Fruit fly (Drosophila melanogaster): ENCODE measurements around the gene CG8086.

The CG8086 gene

dm6 chr2L:8204996-8205567, 52.2 kb downstream of the CG8086 start, which contains the start of gene SLC5A11 (continued):
- TF ChIP-seq crp (GFP tag; optimal IDR thresholded peaks at IDR 0.05) (peak in 1 of 2 experiments; percentile 71), CG13296 (GFP tag; optimal IDR thresholded peaks at IDR 0.05) (peak; percentile 98), CG7372 (GFP tag; IDR thresholded peaks at IDR 0.05) (peak; percentile 99), D (optimal IDR thresholded peaks at IDR 0.05) (no peak), D (GFP tag; optimal IDR thresholded peaks at IDR 0.05) (peak; percentile 98), wor (GFP tag; IDR thresholded peaks at IDR 0.05) (peak; percentile 82), cwo (GFP tag; optimal IDR thresholded peaks at IDR 0.05) (peak; percentile 97), CG8359 (GFP tag; optimal IDR thresholded peaks at IDR 0.05; ENCODE audit: borderline replicate concordance) (peak; percentile 82), Lhr (GFP tag; optimal IDR thresholded peaks at IDR 0.05) (peak; percentile 67), CG13624 (GFP tag; optimal IDR thresholded peaks at IDR 0.05) (peak; percentile 99), CG10267 (tag; optimal IDR thresholded peaks at IDR 0.05) (peak; percentile 97), CG12659 (GFP tag; optimal IDR thresholded peaks at IDR 0.05) (peak; percentile 96), CG9932 (GFP tag; IDR thresholded peaks at IDR 0.05) (peak; percentile 96), dmrt99B (tag; optimal IDR thresholded peaks at IDR 0.05) (peak; percentile 100), Kr (GFP tag; optimal IDR thresholded peaks at IDR 0.05) (no peak), CG2712 (tag; optimal IDR thresholded peaks at IDR 0.05) (peak; percentile 98), CG1233 (GFP tag; optimal IDR thresholded peaks at IDR 0.05) (peak; percentile 92), CG7556 (GFP tag; optimal IDR thresholded peaks at IDR 0.05) (peak; percentile 99), CG4707 (GFP tag; optimal IDR thresholded peaks at IDR 0.05) (peak; percentile 81), HLH4C (GFP tag; IDR thresholded peaks at IDR 0.05; ENCODE audit: partially characterized antibody) (no peak), CG17802 (tag; optimal IDR thresholded peaks at IDR 0.05) (peak; percentile 61), Spps (tag; optimal IDR thresholded peaks at IDR 0.05) (peak; percentile 77), slbo (GFP tag; IDR thresholded peaks at IDR 0.05) (peak; percentile 100), sob (GFP tag; IDR thresholded peaks at IDR 0.05) (peak; percentile 99), NK7.1 (GFP tag; optimal IDR thresholded peaks at IDR 0.05) (peak; percentile 97), phol (tag; optimal IDR thresholded peaks at IDR 0.05) (peak; percentile 92), dati (GFP tag; IDR thresholded peaks at IDR 0.05) (peak; percentile 81), CG5180 (GFP tag; optimal IDR thresholded peaks at IDR 0.05) (peak; percentile 91), CG1024 (GFP tag; IDR thresholded peaks at IDR 0.05) (peak; percentile 94), CG16863 (GFP tag; optimal IDR thresholded peaks at IDR 0.05) (peak; percentile 65), corto (GFP tag; optimal IDR thresholded peaks at IDR 0.05) (peak; percentile 99), NfI (GFP tag; optimal IDR thresholded peaks at IDR 0.05) (peak; percentile 86), CG3163 (GFP tag; optimal IDR thresholded peaks at IDR 0.05) (peak; percentile 46), nerfin-1 (tag; optimal IDR thresholded peaks at IDR 0.05) (peak; percentile 89), D19A (tag; optimal IDR thresholded peaks at IDR 0.05) (peak; percentile 87), Asciz (GFP tag; optimal IDR thresholded peaks at IDR 0.05) (peak; percentile 96), crol (GFP tag; IDR thresholded peaks at IDR 0.05) (0 out of 2 replicates have a peak, but pooled peaks have one; percentile 19), Nf-YA (GFP tag; IDR thresholded peaks at IDR 0.05) (peak; percentile 77), H15 (GFP tag; IDR thresholded peaks at IDR 0.05) (peak; percentile 96), CG17186 (GFP tag; optimal IDR thresholded peaks at IDR 0.05) (peak; percentile 75), CG6765 (GFP tag; optimal IDR thresholded peaks at IDR 0.05) (peak; percentile 95), CG7357 (GFP tag; IDR thresholded peaks at IDR 0.05) (peak; percentile 91), nom (GFP tag; optimal IDR thresholded peaks at IDR 0.05) (peak; percentile 90), fd3F (GFP tag; optimal IDR thresholded peaks at IDR 0.05) (peak; percentile 71), Mad (GFP tag; optimal IDR thresholded peaks at IDR 0.05) (peak; percentile 53), pum (GFP tag; optimal IDR thresholded peaks at IDR 0.05) (peak; percentile 97), Dbx (GFP tag; IDR thresholded peaks at IDR 0.05) (peak; percentile 93), CG3281 (GFP tag; optimal IDR thresholded peaks at IDR 0.05) (peak; percentile 96), fru (optimal IDR thresholded peaks at IDR 0.05) (no peak), sens-2 (GFP tag; IDR thresholded peaks at IDR 0.05) (peak; percentile 95)

Measured in whole organism, embryonic.